Fruit fly (Drosophila melanogaster) S2 (cell line): ENCODE measurements around the gene unc-13-4A.

ENCODE experiments used
- CG8478 ChIP-seq: fragments of >200 bp; optimal IDR thresholded peaks from 2 replicates; lab custom pipeline; 2018
- CTCF ChIP-seq, 2 experiments: fragments of >200 bp; optimal IDR thresholded peaks; 2 replicates each; lab custom pipeline; 2018

DNA sequence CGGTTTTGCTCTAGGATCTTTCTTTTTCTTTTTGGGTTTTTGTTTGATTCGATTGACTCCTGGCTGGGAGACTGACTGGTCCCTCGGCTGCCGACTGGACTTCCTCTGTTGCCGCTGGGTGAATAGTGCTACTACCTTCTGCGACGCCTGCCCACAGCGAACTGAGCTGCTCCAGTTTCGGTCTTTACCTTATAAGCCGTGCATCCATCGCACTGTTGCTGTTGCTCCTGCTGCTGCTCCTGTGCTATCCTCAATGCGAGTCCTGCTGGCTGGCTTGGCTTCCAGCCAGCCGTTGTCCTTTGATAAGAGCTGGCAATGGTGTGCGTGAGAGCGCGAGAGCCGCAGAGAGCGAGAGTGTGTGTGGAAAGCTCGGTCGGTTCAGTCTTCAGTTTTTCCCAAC, at the start of gene unc-13-4A:
- TF ChIP-seq CG8478 (lab: Kevin White, UChicago) = no peak
- TF ChIP-seq CTCF (optimal IDR thresholded peaks at IDR 0.05; lab: Kevin White, UChicago) = no peak
